Worm (Caenorhabditis elegans): Measurements from ENCODE around the gene mrps-31.

DNA sequence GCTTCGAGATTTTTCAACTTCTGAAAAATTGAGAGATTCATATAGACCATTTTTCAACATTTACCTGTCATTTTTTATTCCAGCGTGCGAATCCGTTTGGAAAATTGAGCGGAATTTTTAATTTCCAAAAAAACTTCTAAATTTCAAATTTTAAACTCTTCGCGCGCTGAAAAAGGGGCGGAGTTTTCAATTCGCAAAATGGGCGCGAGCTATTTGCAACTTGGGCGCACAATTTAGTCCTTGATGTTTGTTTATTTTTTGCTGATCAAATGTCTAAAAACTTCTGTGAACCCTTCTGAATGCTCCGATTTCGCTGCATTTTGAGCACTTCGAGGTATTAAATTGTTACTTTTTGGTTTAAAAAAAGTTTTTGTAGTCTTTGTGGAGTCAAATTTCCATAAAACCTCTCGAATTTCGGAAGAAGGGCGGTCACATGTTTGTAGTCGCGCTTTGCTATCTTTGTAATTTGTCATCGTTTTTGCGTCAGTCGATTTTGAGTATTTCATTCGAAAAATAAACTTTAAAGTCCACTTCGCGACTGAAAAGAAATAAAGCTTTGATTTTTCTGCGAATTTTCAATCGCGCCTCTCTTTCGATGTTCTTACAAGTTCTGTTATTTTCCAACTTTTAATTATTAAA lies 20.6 kb upstream of the mrps-31 start, which contains the start of the genes madf-8 and gsr-1:
- TF ChIP-seq egl-44 (GFP tag; IDR thresholded peaks at IDR 0.05) = no peak
- TF ChIP-seq aptf-2 (GFP tag; conservative IDR thresholded peaks at IDR 0.05) = no peak
- no peak for TF ChIP-seq ekl-4 (GFP tag; IDR thresholded peaks at IDR 0.05)
- no peak; the same call in 1 of the 2 replicates for TF ChIP-seq hmg-1.2 (GFP tag; IDR thresholded peaks at IDR 0.05)
- no peak for TF ChIP-seq mel-28 (tag; optimal IDR thresholded peaks at IDR 0.05; ENCODE audit: borderline replicate concordance)
- TF ChIP-seq snpc-4 (GFP tag; optimal IDR thresholded peaks at IDR 0.05) = no peak
- TF ChIP-seq snpc-4 (tag; optimal IDR thresholded peaks at IDR 0.05) = no peak
- TF ChIP-seq rec-8 (tag; optimal IDR thresholded peaks at IDR 0.05) = no peak
- TF ChIP-seq B0019.2 (GFP tag; conservative IDR thresholded peaks at IDR 0.05) = no peak
- no peak for TF ChIP-seq F49E8.2 (tag; optimal IDR thresholded peaks at IDR 0.05; ENCODE audit: insufficient read depth)
- no peak for TF ChIP-seq lsy-27 (tag; optimal IDR thresholded peaks at IDR 0.05; ENCODE audit: borderline replicate concordance, insufficient read depth)
- TF ChIP-seq efl-1 (GFP tag; optimal IDR thresholded peaks at IDR 0.05) = peak; percentile 55
- no peak for TF ChIP-seq B0035.1 (tag; optimal IDR thresholded peaks at IDR 0.05)
